Fruit fly (Drosophila melanogaster) whole organism: ENCODE results near the gene Ets21C.

ENCODE experiments used
- pan ChIP-seq: fragments of >200 bp; optimal IDR thresholded peaks from 2 replicates; lab custom pipeline; 2017
- psq ChIP-seq: fragments of >200 bp; optimal IDR thresholded peaks from 2 replicates; lab custom pipeline; 2017
- usp ChIP-seq: fragments of >200 bp; optimal IDR thresholded peaks from 2 replicates; lab custom pipeline; 2017; ENCODE audit warnings: missing biosample characterization, missing genetic modification characterization, mixed read lengths

dm6 chr2L:523165-523835 is 29.4 kb downstream of the Ets21C start:
- TF ChIP-seq pan (lab: Kevin White, UChicago) (no peak), usp (GFP tag; lab: Kevin White, UChicago) (no peak), psq (lab: Kevin White, UChicago) (no peak)
